Worm (Caenorhabditis elegans): ENCODE results near the gene ruvb-2.

The ruvb-2 gene

ce11 chrIV:6867791-6868190, 51.4 kb downstream of the ruvb-2 start, which contains the start of gene srx-20:
Gene srx-20 (plus strand): TSS chrIV:6868091.
- TF ChIP-seq nhr-11 (tag; optimal IDR thresholded peaks at IDR 0.05) (no peak), unc-39 (tag; optimal IDR thresholded peaks at IDR 0.05) (no peak), nhr-6 (tag; optimal IDR thresholded peaks at IDR 0.05) (no peak), Y55F3AM.14 (GFP tag; optimal IDR thresholded peaks at IDR 0.05) (no peak), R02D3.7 (tag; optimal IDR thresholded peaks at IDR 0.05) (no peak), ZK546.5 (tag; optimal IDR thresholded peaks at IDR 0.05) (no peak), egl-27 (tag; optimal IDR thresholded peaks at IDR 0.05) (no peak), C34F6.9 (tag; optimal IDR thresholded peaks at IDR 0.05) (no peak), nhr-25 (tag; optimal IDR thresholded peaks at IDR 0.05) (no peak), snpc-4 (tag; optimal IDR thresholded peaks at IDR 0.05) (no peak), lin-11 (tag; optimal IDR thresholded peaks at IDR 0.05) (no peak), nhr-10 (tag; optimal IDR thresholded peaks at IDR 0.05) (no peak), F13H6.1 (tag; optimal IDR thresholded peaks at IDR 0.05) (no peak), nhr-77 (tag; optimal IDR thresholded peaks at IDR 0.05) (no peak), lin-39 (tag; optimal IDR thresholded peaks at IDR 0.05) (no peak), ama-1 (optimal IDR thresholded peaks at IDR 0.05) (no peak), alr-1 (tag; optimal IDR thresholded peaks at IDR 0.05) (no peak), sma-3 (GFP tag; optimal IDR thresholded peaks at IDR 0.05) (no peak)
